Fruit fly (Drosophila melanogaster) whole organism, prepupa: ENCODE results near the gene prd1.

ENCODE experiments used
- Blimp-1 ChIP-seq: fragments of 200-800 bp; sonication (Bioruptor generic); optimal IDR thresholded peaks from 3 replicates; lab custom pipeline; 2017; ENCODE audit warnings: missing biosample characterization, missing genetic modification characterization, mild to moderate bottlenecking, moderate library complexity, missing genetic modification reagents
- CG10631 ChIP-seq: fragments of 200-800 bp; sonication (Bioruptor generic); optimal IDR thresholded peaks from 2 replicates; lab custom pipeline; 2016; ENCODE audit warnings: missing biosample characterization, missing genetic modification characterization
- CG10669 ChIP-seq: fragments of 200-800 bp; sonication (Bioruptor generic); optimal IDR thresholded peaks from 3 replicates; lab custom pipeline; 2018; ENCODE audit warnings: missing biosample characterization, mild to moderate bottlenecking, missing genetic modification characterization, moderate library complexity
- CG15336 ChIP-seq: fragments of 200-800 bp; sonication (Bioruptor generic); IDR thresholded peaks from 2 replicates; pipeline ENCODE4 v1.3.6; 2022; ENCODE audit warnings: missing biosample characterization, missing genetic modification characterization
- CG1621 ChIP-seq: fragments of 200-800 bp; sonication (Bioruptor generic); optimal IDR thresholded peaks from 3 replicates; lab custom pipeline; 2018; ENCODE audit warnings: missing biosample characterization, mild to moderate bottlenecking, missing genetic modification characterization
- CG16779 ChIP-seq: fragments of 200-800 bp; sonication (Bioruptor generic); optimal IDR thresholded peaks from 3 replicates; lab custom pipeline; 2017; ENCODE audit warnings: missing biosample characterization, mild to moderate bottlenecking, missing genetic modification characterization
- CG3032 ChIP-seq: fragments of 200-800 bp; optimal IDR thresholded peaks from 2 replicates; lab custom pipeline; 2019; ENCODE audit warnings: missing biosample characterization, mild to moderate bottlenecking, missing genetic modification characterization, moderate library complexity
- CG32006 ChIP-seq: fragments of 200-800 bp; sonication (Bioruptor generic); optimal IDR thresholded peaks from 3 replicates; lab custom pipeline; 2017; ENCODE audit warnings: missing biosample characterization, mild to moderate bottlenecking, missing genetic modification characterization
- CG34406 ChIP-seq: fragments of 200-800 bp; sonication (Bioruptor generic); optimal IDR thresholded peaks from 3 replicates; lab custom pipeline; 2016; ENCODE audit warnings: missing biosample characterization, missing genetic modification characterization
- CG3919 ChIP-seq: fragments of 200-800 bp; sonication (Bioruptor generic); optimal IDR thresholded peaks from 3 replicates; lab custom pipeline; 2016; ENCODE audit warnings: missing biosample characterization, missing genetic modification characterization
- CG6163 ChIP-seq: fragments of 200-800 bp; sonication (Bioruptor generic); IDR thresholded peaks from 3 replicates; pipeline ENCODE4 v1.3.6; 2022; ENCODE audit warnings: missing biosample characterization, missing genetic modification characterization
- CG6276 ChIP-seq: fragments of 200-800 bp; sonication (Bioruptor generic); optimal IDR thresholded peaks from 2 replicates; lab custom pipeline; 2017; ENCODE audit warnings: missing biosample characterization, mild to moderate bottlenecking, missing genetic modification characterization
- CG6792 ChIP-seq: fragments of 200-800 bp; sonication (Bioruptor generic); optimal IDR thresholded peaks from 3 replicates; lab custom pipeline; 2016; ENCODE audit warnings: missing biosample characterization, missing genetic modification characterization
- CG6808 ChIP-seq: fragments of 200-800 bp; sonication (Bioruptor generic); optimal IDR thresholded peaks from 3 replicates; lab custom pipeline; 2017; ENCODE audit warnings: missing biosample characterization, missing genetic modification characterization, mild to moderate bottlenecking, moderate library complexity, missing genetic modification reagents
- CG6854 ChIP-seq: fragments of 200-800 bp; sonication (Bioruptor generic); optimal IDR thresholded peaks from 2 replicates; lab custom pipeline; 2017; ENCODE audit warnings: missing biosample characterization, mild to moderate bottlenecking, missing genetic modification characterization
- CG7368 ChIP-seq: fragments of 200-800 bp; sonication (Bioruptor generic); optimal IDR thresholded peaks from 3 replicates; lab custom pipeline; 2016; ENCODE audit warnings: missing biosample characterization, missing genetic modification characterization
- CG8632 ChIP-seq: fragments of 200-800 bp; sonication (Bioruptor generic); optimal IDR thresholded peaks from 3 replicates; lab custom pipeline; 2016; ENCODE audit warnings: missing biosample characterization, missing genetic modification characterization
- CG9139 ChIP-seq: fragments of 200-800 bp; sonication (Bioruptor generic); optimal IDR thresholded peaks from 3 replicates; lab custom pipeline; 2017; ENCODE audit warnings: missing biosample characterization, mild to moderate bottlenecking, missing genetic modification characterization
- Eip75B ChIP-seq: fragments of 200-800 bp; sonication (Bioruptor generic); optimal IDR thresholded peaks from 3 replicates; lab custom pipeline; 2016; ENCODE audit warnings: missing biosample characterization, missing genetic modification characterization
- Eip78C ChIP-seq: fragments of 200-800 bp; sonication (Bioruptor generic); peaks from one replicate; lab custom pipeline; 2016; ENCODE audit warnings: missing biosample characterization, missing genetic modification characterization
- Ets21C ChIP-seq: fragments of 200-800 bp; sonication (Bioruptor generic); optimal IDR thresholded peaks from 3 replicates; lab custom pipeline; 2016; ENCODE audit warnings: missing biosample characterization, missing genetic modification characterization
- Ets96B ChIP-seq: fragments of 200-800 bp; optimal IDR thresholded peaks from 2 replicates; lab custom pipeline; 2019; ENCODE audit warnings: missing biosample characterization, mild to moderate bottlenecking, missing genetic modification characterization, moderate library complexity
- Hr38 ChIP-seq: sonication (Bioruptor generic); optimal IDR thresholded peaks from 2 replicates; lab custom pipeline; 2016; ENCODE audit warnings: missing biosample characterization, missing genetic modification characterization
- Hr39 ChIP-seq: fragments of 200-800 bp; sonication (Bioruptor generic); optimal IDR thresholded peaks from 2 replicates; lab custom pipeline; 2016; ENCODE audit warnings: missing biosample characterization, missing genetic modification characterization
- Hr4 ChIP-seq: fragments of 200-800 bp; sonication (Bioruptor generic); optimal IDR thresholded peaks from 3 replicates; lab custom pipeline; 2016; ENCODE audit warnings: missing biosample characterization, missing genetic modification characterization
- Lpt ChIP-seq: fragments of 200-800 bp; sonication (Bioruptor generic); optimal IDR thresholded peaks from 3 replicates; lab custom pipeline; 2016; ENCODE audit warnings: missing biosample characterization, missing genetic modification characterization
- Met ChIP-seq: fragments of 200-800 bp; sonication (Bioruptor generic); optimal IDR thresholded peaks from 3 replicates; lab custom pipeline; 2016; ENCODE audit warnings: missing biosample characterization, missing genetic modification characterization
- OdsH ChIP-seq: fragments of 200-800 bp; sonication (Bioruptor generic); optimal IDR thresholded peaks from 3 replicates; lab custom pipeline; 2016; ENCODE audit warnings: missing biosample characterization, missing genetic modification characterization
- Smox ChIP-seq: fragments of 200-800 bp; sonication (Bioruptor generic); optimal IDR thresholded peaks from 3 replicates; lab custom pipeline; 2016; ENCODE audit warnings: missing biosample characterization, missing genetic modification characterization
- Sox102F ChIP-seq: fragments of 200-800 bp; sonication (Bioruptor generic); optimal IDR thresholded peaks from 2 replicates; lab custom pipeline; 2016; ENCODE audit warnings: missing biosample characterization, mild to moderate bottlenecking, missing genetic modification characterization
- Sox14 ChIP-seq: fragments of 200-800 bp; sonication (Bioruptor generic); optimal IDR thresholded peaks from 3 replicates; lab custom pipeline; 2016; ENCODE audit warnings: missing biosample characterization, missing genetic modification characterization
- Sox15 ChIP-seq: fragments of 200-800 bp; sonication (Bioruptor generic); optimal IDR thresholded peaks from 3 replicates; lab custom pipeline; 2016; ENCODE audit warnings: missing biosample characterization, missing genetic modification characterization
- achi ChIP-seq: fragments of 200-800 bp; sonication (Bioruptor generic); optimal IDR thresholded peaks from 3 replicates; lab custom pipeline; 2016; ENCODE audit warnings: missing biosample characterization, missing genetic modification characterization
- acj6 ChIP-seq: fragments of 200-800 bp; sonication (Bioruptor generic); optimal IDR thresholded peaks from 3 replicates; lab custom pipeline; 2016; ENCODE audit warnings: missing biosample characterization, missing genetic modification characterization
- cyc ChIP-seq: fragments of 200-800 bp; sonication (Bioruptor generic); optimal IDR thresholded peaks from 3 replicates; lab custom pipeline; 2016; ENCODE audit warnings: missing biosample characterization, missing genetic modification characterization
- dac ChIP-seq: fragments of 200-800 bp; sonication (Bioruptor generic); optimal IDR thresholded peaks from 2 replicates; lab custom pipeline; 2017; ENCODE audit warnings: missing biosample characterization, mild to moderate bottlenecking, missing genetic modification characterization
- dsx ChIP-seq: fragments of 200-800 bp; optimal IDR thresholded peaks from 3 replicates; lab custom pipeline; 2019; ENCODE audit warnings: missing biosample characterization, mild to moderate bottlenecking, missing genetic modification characterization, moderate library complexity; ENCODE audit not compliant: poor library complexity, severe bottlenecking
- eg ChIP-seq: fragments of 200-800 bp; sonication (Bioruptor generic); IDR thresholded peaks from 3 replicates; pipeline ENCODE4 v1.3.6; 2022; ENCODE audit warnings: missing biosample characterization, missing genetic modification characterization
- esn ChIP-seq: fragments of 200-800 bp; sonication (Bioruptor generic); optimal IDR thresholded peaks from 2 replicates; lab custom pipeline; 2016; ENCODE audit warnings: missing biosample characterization, mild to moderate bottlenecking, missing genetic modification characterization, moderate library complexity
- fd59A ChIP-seq: fragments of 200-800 bp; sonication (Bioruptor generic); optimal IDR thresholded peaks from 2 replicates; lab custom pipeline; 2017; ENCODE audit warnings: missing biosample characterization, mild to moderate bottlenecking, missing genetic modification characterization, missing genetic modification reagents
- fd85E ChIP-seq: fragments of 200-800 bp; sonication (Bioruptor generic); optimal IDR thresholded peaks from 3 replicates; lab custom pipeline; 2016; ENCODE audit warnings: missing biosample characterization, missing genetic modification characterization
- fkh ChIP-seq: fragments of 200-800 bp; sonication (Bioruptor generic); optimal IDR thresholded peaks from 3 replicates; lab custom pipeline; 2017; ENCODE audit warnings: missing biosample characterization, mild to moderate bottlenecking, missing genetic modification characterization, moderate library complexity
- lz ChIP-seq: fragments of 200-800 bp; sonication (Bioruptor generic); optimal IDR thresholded peaks from 3 replicates; lab custom pipeline; 2016; ENCODE audit warnings: missing biosample characterization, missing genetic modification characterization
- net ChIP-seq: fragments of 200-800 bp; sonication (Bioruptor generic); optimal IDR thresholded peaks from 3 replicates; lab custom pipeline; 2016; ENCODE audit warnings: missing biosample characterization, missing genetic modification characterization
- pdm3 ChIP-seq: fragments of 200-800 bp; sonication (Bioruptor generic); optimal IDR thresholded peaks from 3 replicates; lab custom pipeline; 2016; ENCODE audit warnings: missing biosample characterization, missing genetic modification characterization
- svp ChIP-seq: fragments of 200-800 bp; sonication (Bioruptor generic); peaks from one replicate; lab custom pipeline; 2016; ENCODE audit warnings: missing biosample characterization, missing genetic modification characterization
- topi ChIP-seq: fragments of 200-800 bp; sonication (Bioruptor generic); optimal IDR thresholded peaks from 3 replicates; lab custom pipeline; 2016; ENCODE audit warnings: missing biosample characterization, missing genetic modification characterization
- vri ChIP-seq: fragments of 200-800 bp; sonication (Bioruptor generic); optimal IDR thresholded peaks from 3 replicates; lab custom pipeline; 2016; ENCODE audit warnings: missing biosample characterization, mild to moderate bottlenecking, missing genetic modification characterization

The prd1 gene

dm6 chr3R:11761718-11762117 is 25.1 kb downstream of the prd1 start:
- TF ChIP-seq Sox102F (GFP tag; lab: Kevin White, UChicago), result no peak
- TF ChIP-seq vri (GFP tag; lab: Kevin White, UChicago), result peak; percentile 4

dm6 chr3R:11760669-11761387 is 26.0 kb downstream of the prd1 start:
- TF ChIP-seq Hr4 (GFP tag; lab: Kevin White, UChicago) (peak; percentile 100), cyc (peak; percentile 100), Smox (GFP tag; lab: Kevin White, UChicago) (peak; percentile 100), CG6808 (GFP tag; lab: Kevin White, UChicago) (peak; percentile 99), Sox102F (GFP tag; lab: Kevin White, UChicago) (peak; percentile 100), fkh (GFP tag; lab: Kevin White, UChicago) (peak; percentile 97), topi (peak; percentile 100), Sox15 (GFP tag; lab: Kevin White, UChicago) (peak; percentile 100), Sox14 (GFP tag; lab: Kevin White, UChicago) (peak; percentile 100), CG9139 (GFP tag; lab: Kevin White, UChicago) (peak; percentile 100), Ets96B (tag; lab: Kevin White, UChicago) (peak; percentile 100), Met (GFP tag; lab: Kevin White, UChicago) (peak; percentile 100), CG10631 (peak; percentile 100), eg (no peak), achi (GFP tag; lab: Kevin White, UChicago) (peak; percentile 99), fd59A (GFP tag; lab: Kevin White, UChicago) (peak; percentile 100), CG6854 (GFP tag; lab: Kevin White, UChicago) (peak; percentile 100), CG3919 (GFP tag; lab: Kevin White, UChicago) (peak; percentile 100), fd85E (GFP tag; lab: Kevin White, UChicago) (peak; percentile 99), Eip78C (GFP tag; lab: Kevin White, UChicago) (peak; percentile 100), net (GFP tag; lab: Kevin White, UChicago) (peak; percentile 100), CG10669 (GFP tag; lab: Kevin White, UChicago) (peak; percentile 100), CG6792 (GFP tag; lab: Kevin White, UChicago) (peak; percentile 100), CG8632 (GFP tag; lab: Kevin White, UChicago) (peak; percentile 100), CG32006 (GFP tag; lab: Kevin White, UChicago) (peak; percentile 100), Blimp-1 (GFP tag; lab: Kevin White, UChicago) (peak; percentile 99), OdsH (peak; percentile 100), CG6163 (GFP tag; lab: Robert Waterston, UW) (no peak), lz (GFP tag; lab: Kevin White, UChicago) (peak; percentile 100), Hr38 (GFP tag; lab: Kevin White, UChicago) (peak; percentile 99), dac (GFP tag; lab: Kevin White, UChicago) (peak; percentile 100), CG6276 (GFP tag; lab: Kevin White, UChicago) (peak; percentile 100), esn (peak; percentile 100), pdm3 (GFP tag; lab: Kevin White, UChicago) (peak; percentile 100), svp (GFP tag; lab: Kevin White, UChicago) (peak; percentile 100), CG7368 (GFP tag; lab: Kevin White, UChicago) (peak; percentile 100), vri (GFP tag; lab: Kevin White, UChicago) (peak; percentile 100), CG1621 (tag; lab: Kevin White, UChicago) (peak; percentile 100), acj6 (GFP tag; lab: Kevin White, UChicago) (peak; percentile 100), Ets21C (GFP tag; lab: Kevin White, UChicago) (peak; percentile 100), Lpt (GFP tag; lab: Kevin White, UChicago) (peak; percentile 100), CG34406 (peak; percentile 100), CG15336 (GFP tag; lab: Robert Waterston, UW) (no peak), Hr39 (GFP tag; lab: Kevin White, UChicago) (peak; percentile 100), CG3032 (tag; lab: Kevin White, UChicago) (peak; percentile 100), dsx (GFP tag; lab: Kevin White, UChicago) (peak; percentile 100), CG16779 (tag; lab: Kevin White, UChicago) (peak; percentile 99), Eip75B (GFP tag; lab: Kevin White, UChicago) (peak; percentile 100)
